Fruit fly (Drosophila melanogaster) whole organism, embryonic: ENCODE data around the gene Cpr23B.

Experiments
- ATbp ChIP-seq: fragments of 200-800 bp; sonication (Bioruptor generic); optimal IDR thresholded peaks from 2 replicates; lab custom pipeline; 2017; ENCODE audit warnings: missing biosample characterization, mild to moderate bottlenecking, missing genetic modification characterization, missing genetic modification reagents
- B-H1 ChIP-seq: fragments of 200-800 bp; sonication (Bioruptor generic); IDR thresholded peaks from 3 replicates; pipeline ENCODE4 v1.3.6; 2022; ENCODE audit warnings: missing biosample characterization, missing genetic modification characterization
- CG11093 ChIP-seq: fragments of 200-800 bp; sonication (Bioruptor generic); IDR thresholded peaks from 3 replicates; pipeline ENCODE4 v1.3.6; 2022; ENCODE audit warnings: missing biosample characterization, missing genetic modification characterization
- CG11504 ChIP-seq: fragments of 200-800 bp; sonication (Bioruptor generic); optimal IDR thresholded peaks from 3 replicates; lab custom pipeline; 2019; ENCODE audit warnings: missing biosample characterization, mild to moderate bottlenecking, missing genetic modification characterization, moderate library complexity
- CG11695 ChIP-seq: fragments of 200-800 bp; sonication (Bioruptor generic); IDR thresholded peaks from 3 replicates; pipeline ENCODE4 v1.3.6; 2022; ENCODE audit warnings: missing biosample characterization, missing genetic modification characterization
- CG12744 ChIP-seq: fragments of 200-800 bp; sonication (Bioruptor generic); optimal IDR thresholded peaks from 2 replicates; lab custom pipeline; 2016; ENCODE audit warnings: missing biosample characterization, missing genetic modification characterization
- CG13424 ChIP-seq: fragments of 200-800 bp; sonication (Bioruptor generic); optimal IDR thresholded peaks from 2 replicates; lab custom pipeline; 2019; ENCODE audit warnings: missing biosample characterization, mild to moderate bottlenecking, missing genetic modification characterization, moderate library complexity
- CG13775 ChIP-seq: fragments of 200-800 bp; sonication (Bioruptor generic); optimal IDR thresholded peaks from 3 replicates; lab custom pipeline; 2017; ENCODE audit warnings: missing biosample characterization, mild to moderate bottlenecking, missing genetic modification characterization
- CG1603 ChIP-seq: fragments of 200-800 bp; sonication (Bioruptor generic); optimal IDR thresholded peaks from 2 replicates; lab custom pipeline; 2019; ENCODE audit warnings: missing biosample characterization, mild to moderate bottlenecking, missing genetic modification characterization, moderate library complexity
- CG17829 ChIP-seq: fragments of 200-800 bp; optimal IDR thresholded peaks from 2 replicates; lab custom pipeline; 2019; ENCODE audit warnings: missing biosample characterization, mild to moderate bottlenecking, missing genetic modification characterization, moderate library complexity
- CG18262 ChIP-seq: fragments of 200-800 bp; optimal IDR thresholded peaks from 3 replicates; lab custom pipeline; 2019; ENCODE audit warnings: missing biosample characterization, mild to moderate bottlenecking, missing genetic modification characterization, moderate library complexity
- CG2678 ChIP-seq: fragments of 200-800 bp; sonication (Bioruptor generic); optimal IDR thresholded peaks from 3 replicates; lab custom pipeline; 2019; ENCODE audit warnings: missing biosample characterization, mild to moderate bottlenecking, missing genetic modification characterization, moderate library complexity
- CG6765 ChIP-seq: fragments of 200-800 bp; sonication (Bioruptor generic); optimal IDR thresholded peaks from 3 replicates; lab custom pipeline; 2017; ENCODE audit warnings: missing biosample characterization, mild to moderate bottlenecking, missing genetic modification characterization
- CG7786 ChIP-seq: fragments of 200-800 bp; sonication (Bioruptor generic); optimal IDR thresholded peaks from 2 replicates; lab custom pipeline; 2016; ENCODE audit warnings: missing biosample characterization, missing genetic modification characterization
- CG7839 ChIP-seq: fragments of 200-800 bp; sonication (Bioruptor generic); optimal IDR thresholded peaks from 3 replicates; lab custom pipeline; 2018; ENCODE audit warnings: missing biosample characterization, mild to moderate bottlenecking, missing genetic modification characterization, moderate library complexity
- CG8359 ChIP-seq: fragments of 200-800 bp; sonication (Bioruptor generic); optimal IDR thresholded peaks from 2 replicates; lab custom pipeline; 2017; ENCODE audit warnings: missing biosample characterization, mild to moderate bottlenecking, missing genetic modification characterization, borderline replicate concordance
- CG8765 ChIP-seq: fragments of 200-800 bp; sonication (Bioruptor generic); IDR thresholded peaks from 2 replicates; pipeline ENCODE4 v1.3.6; 2022; ENCODE audit warnings: missing biosample characterization, missing genetic modification characterization
- Dip3 ChIP-seq: fragments of 200-800 bp; sonication (Bioruptor generic); optimal IDR thresholded peaks from 3 replicates; lab custom pipeline; 2016; ENCODE audit warnings: missing biosample characterization, missing genetic modification characterization
- Dref ChIP-seq: fragments of 200-800 bp; sonication (Bioruptor generic); IDR thresholded peaks from 2 replicates; pipeline ENCODE4 v1.3.6; 2022; ENCODE audit warnings: missing biosample characterization, missing genetic modification characterization
- Fer3 ChIP-seq: fragments of 200-800 bp; sonication (Bioruptor generic); optimal IDR thresholded peaks from 2 replicates; lab custom pipeline; 2018; ENCODE audit warnings: missing biosample characterization, mild to moderate bottlenecking, missing genetic modification characterization, moderate library complexity
- H15 ChIP-seq: fragments of 200-800 bp; sonication (Bioruptor generic); IDR thresholded peaks from 3 replicates; pipeline ENCODE4 v1.3.6; 2022; ENCODE audit warnings: missing biosample characterization, missing genetic modification characterization
- Mrtf ChIP-seq: fragments of 200-800 bp; sonication (Bioruptor generic); IDR thresholded peaks from 3 replicates; pipeline ENCODE4 v1.3.6; 2022; ENCODE audit warnings: missing biosample characterization, missing genetic modification characterization
- Poxn ChIP-seq: fragments of 200-800 bp; sonication (Bioruptor generic); IDR thresholded peaks from 2 replicates; pipeline ENCODE4 v1.3.6; 2022; ENCODE audit warnings: missing biosample characterization, missing genetic modification characterization
- Ptx1 ChIP-seq: fragments of 200-800 bp; sonication (Bioruptor generic); IDR thresholded peaks from 2 replicates; pipeline ENCODE4 v1.3.6; 2022; ENCODE audit warnings: missing biosample characterization, missing genetic modification characterization
- Side ChIP-seq: fragments of 200-800 bp; sonication (Bioruptor generic); optimal IDR thresholded peaks from 2 replicates; lab custom pipeline; 2016; ENCODE audit warnings: missing biosample characterization, missing genetic modification characterization
- bab2 ChIP-seq: fragments of 200-800 bp; sonication (Bioruptor generic); optimal IDR thresholded peaks from 2 replicates; lab custom pipeline; 2016; ENCODE audit warnings: missing biosample characterization, missing genetic modification characterization
- chm ChIP-seq: fragments of 200-800 bp; sonication (Bioruptor generic); IDR thresholded peaks from 2 replicates; pipeline ENCODE4 v1.3.6; 2022; ENCODE audit warnings: missing biosample characterization, missing genetic modification characterization
- ci ChIP-seq: fragments of 200-800 bp; sonication (Bioruptor generic); IDR thresholded peaks from 3 replicates; pipeline ENCODE4 v1.3.6; 2022; ENCODE audit warnings: missing biosample characterization, missing genetic modification characterization
- crol ChIP-seq: fragments of 200-800 bp; sonication (Bioruptor generic); IDR thresholded peaks from 2 replicates; pipeline ENCODE4 v1.3.6; 2022; ENCODE audit warnings: missing biosample characterization, missing genetic modification characterization
- crp ChIP-seq, 2 experiments: fragments of 200-800 bp; sonication (Bioruptor generic); optimal IDR thresholded peaks; 2 replicates in 1 of 2; 3 replicates in 1 of 2; lab custom pipeline; 2017; ENCODE audit warnings: missing biosample characterization in 2 of 2, missing genetic modification characterization in 2 of 2, mild to moderate bottlenecking in 1 of 2, moderate library complexity in 1 of 2
- emc ChIP-seq: fragments of 200-800 bp; sonication (Bioruptor generic); optimal IDR thresholded peaks from 2 replicates; lab custom pipeline; 2016; ENCODE audit warnings: missing biosample characterization, missing genetic modification characterization
- gem ChIP-seq: fragments of 200-800 bp; sonication (Bioruptor generic); optimal IDR thresholded peaks from 2 replicates; lab custom pipeline; 2019; ENCODE audit warnings: missing biosample characterization, mild to moderate bottlenecking, missing genetic modification characterization, moderate library complexity
- gsb-n ChIP-seq: fragments of 200-800 bp; sonication (Bioruptor generic); optimal IDR thresholded peaks from 3 replicates; lab custom pipeline; 2018; ENCODE audit warnings: missing biosample characterization, mild to moderate bottlenecking, missing genetic modification characterization
- hkb ChIP-seq, 2 experiments: fragments of 200-800 bp in 1 of 2; fragments of >200 bp in 1 of 2; sonication (Bioruptor generic) in 1 of 2; IDR thresholded peaks in 1 of 2; optimal IDR thresholded peaks in 1 of 2; 2 replicates each; pipeline versions ENCODE4 v1.3.6 to Lab custom; 2017 to 2022; ENCODE audit warnings: missing biosample characterization in 1 of 2, missing genetic modification characterization in 1 of 2
- luna ChIP-seq: fragments of 200-800 bp; sonication (Bioruptor generic); optimal IDR thresholded peaks from 2 replicates; lab custom pipeline; 2016; ENCODE audit warnings: missing biosample characterization, missing genetic modification characterization
- nau ChIP-seq: fragments of 200-800 bp; sonication (Bioruptor generic); optimal IDR thresholded peaks from 3 replicates; lab custom pipeline; 2017; ENCODE audit warnings: missing biosample characterization, mild to moderate bottlenecking, missing genetic modification characterization, missing genetic modification reagents
- prd ChIP-seq, 3 experiments: fragments of >200 bp in 2 of 3; fragments of 200-800 bp in 1 of 3; sonication (Bioruptor generic) in 1 of 3; optimal IDR thresholded peaks in 2 of 3; IDR thresholded peaks in 1 of 3; 2 replicates in 2 of 3; 3 replicates in 1 of 3; pipeline versions ENCODE4 v1.3.6 to Lab custom; 2017 to 2022; ENCODE audit warnings: missing biosample characterization in 1 of 3, missing genetic modification characterization in 1 of 3
- row ChIP-seq: fragments of 200-800 bp; sonication (Bioruptor generic); IDR thresholded peaks from 3 replicates; pipeline ENCODE4 v1.3.6; 2022; ENCODE audit warnings: missing biosample characterization, missing genetic modification characterization
- sens ChIP-seq: fragments of 200-800 bp; sonication (Bioruptor generic); peaks from one replicate; lab custom pipeline; 2016; ENCODE audit warnings: missing biosample characterization, missing genetic modification characterization
- shn ChIP-seq: fragments of 200-800 bp; sonication (Bioruptor generic); optimal IDR thresholded peaks from 3 replicates; lab custom pipeline; 2016; ENCODE audit warnings: missing biosample characterization, missing genetic modification characterization
- slou ChIP-seq: fragments of 200-800 bp; sonication (Bioruptor generic); optimal IDR thresholded peaks from 3 replicates; lab custom pipeline; 2016; ENCODE audit warnings: missing biosample characterization, missing genetic modification characterization
- sob ChIP-seq: fragments of 200-800 bp; sonication (Bioruptor generic); IDR thresholded peaks from 2 replicates; pipeline ENCODE4 v1.3.6; 2022; ENCODE audit warnings: missing biosample characterization, missing genetic modification characterization
- tll ChIP-seq, 2 experiments: fragments of 200-800 bp in 1 of 2; fragments of >200 bp in 1 of 2; sonication (Bioruptor generic) in 1 of 2; optimal IDR thresholded peaks; 2 replicates each; lab custom pipeline; 2017 to 2019; ENCODE audit warnings: missing biosample characterization in 2 of 2, missing genetic modification characterization in 2 of 2, mild to moderate bottlenecking in 1 of 2, moderate library complexity in 1 of 2
- vnd ChIP-seq: fragments of 200-800 bp; sonication (Bioruptor generic); IDR thresholded peaks from 3 replicates; pipeline ENCODE4 v1.3.6; 2022; ENCODE audit warnings: missing biosample characterization, missing genetic modification characterization; ENCODE audit not compliant: partially characterized antibody
- z ChIP-seq: fragments of 200-800 bp; sonication (Bioruptor generic); IDR thresholded peaks from 3 replicates; pipeline ENCODE4 v1.3.6; 2022; ENCODE audit warnings: missing biosample characterization, missing genetic modification characterization

The Cpr23B gene

DNA sequence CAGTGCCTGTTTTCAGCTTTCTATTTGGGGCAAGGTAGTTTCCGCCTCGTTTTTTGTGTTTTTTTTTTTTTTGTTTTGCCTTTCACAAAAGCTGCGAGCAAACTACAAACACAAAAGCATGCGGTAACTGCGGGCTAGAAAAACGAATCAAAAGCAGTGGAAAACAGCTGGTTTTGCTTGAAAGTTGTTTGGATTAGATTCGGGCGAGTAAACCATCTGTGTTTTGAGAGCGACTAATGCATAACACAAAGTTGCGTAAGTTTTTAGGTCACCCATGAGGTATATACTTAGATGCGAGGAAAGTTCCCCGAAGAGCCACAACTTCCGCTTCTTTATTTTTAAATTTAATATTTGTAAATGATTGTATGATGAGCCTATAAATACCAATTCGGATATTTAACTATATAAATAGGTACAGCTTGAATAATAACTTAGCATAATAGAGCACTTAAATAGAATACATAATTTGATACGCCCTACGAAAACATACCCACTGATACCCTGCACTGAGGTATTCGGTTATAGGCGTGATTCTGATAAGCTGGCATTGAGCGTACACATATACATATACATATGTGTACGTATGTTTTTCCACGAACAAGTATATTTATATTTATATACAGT, 34.2 kb downstream of the Cpr23B start (continued):
- TF ChIP-seq gsb-n (peak; percentile 31), z (GFP tag; lab: Robert Waterston, UW) (no peak), Fer3 (tag; lab: Kevin White, UChicago) (peak; percentile 52)

DNA sequence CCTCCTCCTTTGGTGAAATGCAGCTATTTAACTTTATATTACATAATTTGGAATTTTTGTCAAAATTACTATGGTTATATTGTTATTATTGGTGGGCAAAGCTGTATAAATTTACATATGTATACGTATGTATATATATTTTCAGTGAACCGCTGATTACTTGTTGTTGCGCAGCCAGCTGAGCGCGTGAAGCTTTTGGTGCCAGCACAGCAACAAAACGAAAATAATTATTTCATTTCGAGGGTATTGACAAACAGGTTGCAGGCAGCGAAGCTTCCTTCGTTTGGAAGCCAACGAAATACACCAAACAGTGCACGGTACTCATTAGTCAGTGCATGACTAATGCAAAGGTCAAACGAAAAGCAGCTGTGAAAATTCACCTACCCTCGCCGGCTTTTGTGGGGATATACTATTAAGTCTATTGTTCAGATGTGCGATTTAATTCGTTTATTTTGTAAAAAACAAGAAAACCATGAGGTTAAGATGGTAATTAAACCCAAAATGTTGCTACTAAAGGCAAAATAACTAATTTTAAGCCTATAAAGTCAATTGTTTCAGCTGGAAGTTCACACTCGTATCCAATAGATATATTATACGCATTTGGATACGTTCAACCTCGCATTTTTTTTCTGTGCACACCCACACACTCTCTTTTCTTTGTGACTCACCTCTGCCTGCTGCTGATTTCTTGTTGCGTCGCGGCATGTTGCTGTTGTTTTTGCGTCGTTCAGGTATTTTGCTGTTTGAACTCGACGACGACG, 34.9 kb downstream of the Cpr23B start:
- TF ChIP-seq CG6765 (no peak), sob (GFP tag; lab: Robert Waterston, UW) (0 out of 2 replicates have a peak, but pooled peaks have one; percentile 6), Poxn (no peak), CG7839 (tag; lab: Kevin White, UChicago) (peak; percentile 29), gem (tag; lab: Kevin White, UChicago) (peak; percentile 40), Dip3 (GFP tag; lab: Kevin White, UChicago) (no peak), vnd (no peak), ATbp (GFP tag; lab: Kevin White, UChicago) (peak; percentile 7), CG11093 (GFP tag; lab: Robert Waterston, UW) (0 out of 3 replicates have a peak, but pooled peaks have one; percentile 38), CG13424 (tag; lab: Kevin White, UChicago) (peak; percentile 8), H15 (GFP tag; lab: Robert Waterston, UW) (no peak), hkb (optimal IDR thresholded peaks at IDR 0.05; lab: Kevin White, UChicago) (no peak), hkb (GFP tag; IDR thresholded peaks at IDR 0.05; lab: Robert Waterston, UW) (peak; percentile 17; the same call in 1 of the 2 replicates), CG18262 (tag; lab: Kevin White, UChicago) (peak; percentile 1), bab2 (no peak), slou (GFP tag; lab: Kevin White, UChicago) (peak; percentile 32), Fer3 (tag; lab: Kevin White, UChicago) (no peak), B-H1 (no peak), emc (GFP tag; lab: Kevin White, UChicago) (no peak), CG8359 (GFP tag; lab: Kevin White, UChicago) (no peak), Side (peak; percentile 17), crp (GFP tag; optimal IDR thresholded peaks at IDR 0.05; lab: Kevin White, UChicago) (no peak), CG8765 (GFP tag; lab: Robert Waterston, UW) (no peak), crol (GFP tag; lab: Robert Waterston, UW) (no peak), ci (peak; percentile 43; the same call in 2 of the 3 replicates), row (peak; percentile 49; the same call in 2 of the 3 replicates), Dref (GFP tag; lab: Robert Waterston, UW) (no peak), CG1603 (peak; percentile 10), chm (GFP tag; lab: Robert Waterston, UW) (0 out of 2 replicates have a peak, but pooled peaks have one; percentile 29), CG13775 (peak; percentile 20), CG2678 (tag; lab: Kevin White, UChicago) (peak; percentile 37), shn (GFP tag; lab: Kevin White, UChicago) (no peak), CG11695 (GFP tag; lab: Robert Waterston, UW) (0 out of 3 replicates have a peak, but pooled peaks have one; percentile 49), CG12744 (GFP tag; lab: Kevin White, UChicago) (no peak), Mrtf (GFP tag; lab: Robert Waterston, UW) (peak; percentile 42; the same call in 1 of the 3 replicates), Ptx1 (peak; percentile 44; the same call in 1 of the 2 replicates), tll (GFP tag; optimal IDR thresholded peaks at IDR 0.05; lab: Kevin White, UChicago) (peak in 1 of 2 experiments; percentile 49), CG17829 (tag; lab: Kevin White, UChicago) (no peak), CG7786 (GFP tag; lab: Kevin White, UChicago) (peak; percentile 9), sens (GFP tag; lab: Kevin White, UChicago) (peak; percentile 85), CG11504 (tag; lab: Kevin White, UChicago) (peak; percentile 39), nau (GFP tag; lab: Kevin White, UChicago) (no peak), prd (optimal IDR thresholded peaks at IDR 0.05; lab: Kevin White, UChicago) (no peak), prd (GFP tag; IDR thresholded peaks at IDR 0.05; lab: Robert Waterston, UW) (peak; percentile 63), luna (GFP tag; lab: Kevin White, UChicago) (peak; percentile 30)
